Worm (Caenorhabditis elegans): ENCODE results near the gene T05C3.2.
A peak's percentile ranks its signal among the peaks of the same experiment; 100 is the strongest.

Gene T05C3.2

DNA sequence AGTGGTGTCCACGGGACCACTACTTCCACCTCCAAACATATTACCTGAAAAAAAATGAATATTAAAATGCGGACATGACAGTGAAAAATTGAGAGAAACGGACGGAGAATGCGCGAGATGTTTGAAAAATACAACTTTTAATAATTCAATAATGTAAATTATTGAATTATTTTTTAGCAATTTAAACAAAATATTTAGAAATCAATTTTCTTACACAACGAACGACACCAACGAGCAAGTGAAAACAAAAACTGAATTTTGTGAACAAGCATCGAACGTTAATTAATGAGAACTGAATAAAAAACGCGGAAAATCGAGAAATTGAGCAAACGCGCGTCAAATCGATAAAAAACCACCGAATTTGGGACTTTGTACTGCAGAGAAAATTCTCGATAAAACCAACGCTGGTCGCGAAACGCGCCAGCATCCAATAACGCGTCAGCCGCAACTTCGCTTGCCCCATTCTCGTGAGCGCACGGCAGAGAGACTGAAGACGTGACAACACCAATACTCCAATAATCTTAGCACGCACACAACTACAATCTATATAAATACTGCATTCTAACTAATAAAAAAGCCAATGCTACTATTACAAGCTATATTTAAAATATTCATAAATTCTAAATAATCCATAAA is 11.4 kb downstream of the T05C3.2 start, which contains the start of the genes dnj-19 and nhr-47 (continued):
- TF ChIP-seq aptf-2 (GFP tag; conservative IDR thresholded peaks at IDR 0.05) (no peak; the same call in 1 of the 2 replicates), Y53F4B.3 (GFP tag; IDR thresholded peaks at IDR 0.05) (no peak), unc-62 (GFP tag; optimal IDR thresholded peaks at IDR 0.05) (no peak), B0019.2 (GFP tag; conservative IDR thresholded peaks at IDR 0.05) (0 out of 2 replicates have a peak, but pooled peaks have one; percentile 41), F33H1.4 (GFP tag; IDR thresholded peaks at IDR 0.05) (peak; percentile 79), nhr-27 (tag; optimal IDR thresholded peaks at IDR 0.05) (peak; percentile 30), ekl-4 (GFP tag; IDR thresholded peaks at IDR 0.05) (peak; percentile 96), xnd-1 (tag; optimal IDR thresholded peaks at IDR 0.05) (peak; percentile 82), T07F8.4 (tag; optimal IDR thresholded peaks at IDR 0.05) (no peak), egl-18 (GFP tag; IDR thresholded peaks at IDR 0.05) (0 out of 2 replicates have a peak, but pooled peaks have one; percentile 39), ztf-3 (GFP tag; optimal IDR thresholded peaks at IDR 0.05) (no peak), bed-2 (GFP tag; IDR thresholded peaks at IDR 0.05) (no peak), ztf-22 (GFP tag; optimal IDR thresholded peaks at IDR 0.05) (no peak), bed-1 (GFP tag; IDR thresholded peaks at IDR 0.05) (no peak), F57C9.4 (tag; optimal IDR thresholded peaks at IDR 0.05) (no peak), ztf-26 (tag; optimal IDR thresholded peaks at IDR 0.05) (peak; percentile 91), ceh-91 (GFP tag; IDR thresholded peaks at IDR 0.05) (peak; percentile 72), mel-28 (tag; optimal IDR thresholded peaks at IDR 0.05; ENCODE audit: borderline replicate concordance) (no peak), let-526 (GFP tag; IDR thresholded peaks at IDR 0.05) (0 out of 2 replicates have a peak, but pooled peaks have one; percentile 21), sdz-38 (tag; optimal IDR thresholded peaks at IDR 0.05) (no peak), lag-1 (GFP tag; IDR thresholded peaks at IDR 0.05) (no peak), rcor-1 (GFP tag; IDR thresholded peaks at IDR 0.05) (peak; percentile 91), pbrm-1 (GFP tag; IDR thresholded peaks at IDR 0.05) (peak; percentile 96), F10E7.11 (tag; optimal IDR thresholded peaks at IDR 0.05) (no peak), tlf-1 (GFP tag; optimal IDR thresholded peaks at IDR 0.05) (peak; percentile 85), aptf-3 (GFP tag; IDR thresholded peaks at IDR 0.05) (no peak), ceh-58 (GFP tag; IDR thresholded peaks at IDR 0.05) (no peak), hmg-1.2 (GFP tag; IDR thresholded peaks at IDR 0.05) (peak; percentile 74), attf-3 (GFP tag; conservative IDR thresholded peaks at IDR 0.05) (peak; percentile 78), Y67H2A.10 (GFP tag; conservative IDR thresholded peaks at IDR 0.05) (peak; percentile 70), ccch-3 (GFP tag; optimal IDR thresholded peaks at IDR 0.05) (no peak), nhr-179 (tag; optimal IDR thresholded peaks at IDR 0.05) (no peak), chd-7 (tag; optimal IDR thresholded peaks at IDR 0.05) (peak; percentile 83), madf-6 (GFP tag; IDR thresholded peaks at IDR 0.05) (peak; percentile 89), ztf-25 (GFP tag; IDR thresholded peaks at IDR 0.05) (no peak), snpc-1.1 (tag; optimal IDR thresholded peaks at IDR 0.05; ENCODE audit: insufficient read depth) (no peak), nfyb-1 (GFP tag; IDR thresholded peaks at IDR 0.05) (peak; percentile 95), K12H6.12 (tag; optimal IDR thresholded peaks at IDR 0.05) (peak; percentile 73), F37B4.10 (GFP tag; IDR thresholded peaks at IDR 0.05) (no peak), egrh-3 (GFP tag; IDR thresholded peaks at IDR 0.05) (no peak), C17E4.6 (GFP tag; IDR thresholded peaks at IDR 0.05) (peak; percentile 91), die-1 (tag; optimal IDR thresholded peaks at IDR 0.05) (no peak), nhr-120 (GFP tag; IDR thresholded peaks at IDR 0.05) (no peak), lin-40 (tag; optimal IDR thresholded peaks at IDR 0.05) (peak; percentile 95), ceh-27 (GFP tag; optimal IDR thresholded peaks at IDR 0.05) (peak; percentile 87), nhr-90 (tag; optimal IDR thresholded peaks at IDR 0.05) (no peak), dox-1 (GFP tag; IDR thresholded peaks at IDR 0.05) (peak; percentile 95), repo-1 (tag; optimal IDR thresholded peaks at IDR 0.05) (peak; percentile 91), lin-54 (GFP tag; optimal IDR thresholded peaks at IDR 0.05) (peak; percentile 91)
